Worm (Caenorhabditis elegans) whole organism, L4 larva: Measurements from ENCODE around the gene tag-280.

Source experiments
- fos-1 ChIP-seq: fragments of 150-350 bp; optimal IDR thresholded peaks from 2 replicates; lab custom pipeline; 2014; ENCODE audit warnings: missing biosample characterization, missing genetic modification characterization
- jun-1 ChIP-seq: fragments of 150-350 bp; optimal IDR thresholded peaks from 2 replicates; lab custom pipeline; 2014; ENCODE audit warnings: missing biosample characterization, missing genetic modification reagents, missing genetic modification characterization
- pha-4 ChIP-seq, 2 experiments: fragments of 150-350 bp in 1 of 2; fragments of 200-800 bp in 1 of 2; sonication (Bioruptor generic) in 1 of 2; IDR thresholded peaks in 1 of 2; optimal IDR thresholded peaks in 1 of 2; 2 replicates each; pipeline versions ENCODE4 v1.3.6 to Lab custom; 2014 to 2022; ENCODE audit warnings: missing genetic modification characterization in 2 of 2, missing genetic modification reagents in 2 of 2, missing biosample characterization in 1 of 2, missing compliant biosample characterization in 1 of 2

- no peak for TF ChIP-seq pha-4 (GFP tag; IDR thresholded peaks at IDR 0.05; lab: Robert Waterston, UW)
- TF ChIP-seq pha-4 (tag; optimal IDR thresholded peaks at IDR 0.05; lab: Kevin White, UChicago) = no peak
- TF ChIP-seq fos-1 = no peak
- TF ChIP-seq jun-1 (tag; lab: Kevin White, UChicago) = no peak
Measured at ce11 chrII:12429743-12430142, 30.7 kb upstream of the tag-280 start, which contains the start of gene Y57A10C.8.
